Worm (Caenorhabditis elegans) whole organism, late embryonic: ENCODE results near the gene F40G9.8.

ENCODE experiments used
- hlh-13 ChIP-seq: fragments of 200-800 bp; sonication (Bioruptor generic); optimal IDR thresholded peaks from 2 replicates; lab custom pipeline; 2018; ENCODE audit warnings: mild to moderate bottlenecking, missing genetic modification characterization, missing compliant biosample characterization
- pag-3 ChIP-seq: sonication (generic microtip); optimal IDR thresholded peaks from 2 replicates; lab custom pipeline; 2016; ENCODE audit warnings: missing compliant biosample characterization, missing genetic modification characterization, borderline replicate concordance
- tbx-7 ChIP-seq: sonication (generic microtip); optimal IDR thresholded peaks from 2 replicates; lab custom pipeline; 2016; ENCODE audit warnings: missing genotype, missing genetic modification characterization, missing compliant biosample characterization
- zip-5 ChIP-seq: sonication (generic microtip); optimal IDR thresholded peaks from 2 replicates; lab custom pipeline; 2016; ENCODE audit warnings: missing genetic modification characterization, missing compliant biosample characterization

DNA sequence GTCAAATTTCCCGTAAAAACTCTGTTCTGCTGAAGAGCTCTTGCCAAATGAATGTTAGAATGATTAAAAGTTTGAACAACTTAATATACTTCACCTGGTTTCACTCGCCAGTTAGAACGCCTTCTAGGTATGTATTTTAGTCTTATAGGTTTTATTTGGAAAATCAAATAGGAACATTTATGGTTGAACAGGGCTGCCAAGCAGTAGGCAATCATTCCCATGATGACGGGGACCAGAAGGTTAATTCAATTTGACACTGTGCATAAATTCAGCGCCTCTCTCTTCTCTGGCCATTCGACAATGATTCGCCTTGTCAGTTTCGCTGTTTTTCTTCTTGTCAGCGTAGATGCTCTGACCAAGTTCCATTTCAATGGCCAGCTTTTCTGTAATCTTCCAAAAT lies 17.4 kb upstream of the F40G9.8 start, which contains the start of gene F40G9.15:
- TF ChIP-seq tbx-7 (tag; lab: Kevin White, UChicago) (no peak), zip-5 (tag; lab: Kevin White, UChicago) (no peak), hlh-13 (GFP tag; lab: Kevin White, UChicago) (no peak), pag-3 (tag; lab: Kevin White, UChicago) (no peak)
